Worm (Caenorhabditis elegans) whole organism, early embryonic: ENCODE measurements around the gene R07E5.11.

ENCODE experiments used
- ama-1 ChIP-seq: fragments of 150-350 bp; optimal IDR thresholded peaks from 2 replicates; lab custom pipeline; 2014
- ets-7 ChIP-seq: sonication (generic microtip); optimal IDR thresholded peaks from 2 replicates; lab custom pipeline; 2016; ENCODE audit warnings: missing genotype, missing genetic modification characterization, missing compliant biosample characterization
- hmbx-1 ChIP-seq: sonication (generic microtip); optimal IDR thresholded peaks from 2 replicates; lab custom pipeline; 2016; ENCODE audit warnings: mild to moderate bottlenecking, missing genetic modification characterization, missing compliant biosample characterization
- hnd-1 ChIP-seq: sonication (generic microtip); optimal IDR thresholded peaks from 2 replicates; lab custom pipeline; 2016; ENCODE audit warnings: missing genetic modification characterization, missing compliant biosample characterization
- scrt-1 ChIP-seq: fragments of 200-800 bp; sonication (Bioruptor generic); IDR thresholded peaks from 2 replicates; pipeline ENCODE4 v1.3.6; 2022; ENCODE audit warnings: missing genetic modification characterization, missing compliant biosample characterization
- sea-1 ChIP-seq: fragments of 200-800 bp; sonication (Bioruptor generic); conservative IDR thresholded peaks from 2 replicates; pipeline ENCODE4 v1.3.6; 2022; ENCODE audit warnings: missing genetic modification characterization, missing compliant biosample characterization
- tbx-11 ChIP-seq: fragments of 200-800 bp; sonication (Bioruptor generic); IDR thresholded peaks from 2 replicates; pipeline ENCODE4 v1.3.6; 2022; ENCODE audit warnings: missing genetic modification characterization, missing compliant biosample characterization
- tbx-37 ChIP-seq: fragments of 200-800 bp; sonication (Bioruptor generic); conservative IDR thresholded peaks from 2 replicates; pipeline ENCODE4 v1.3.6; 2022; ENCODE audit warnings: missing genetic modification reagents, missing genetic modification characterization, missing compliant biosample characterization

DNA sequence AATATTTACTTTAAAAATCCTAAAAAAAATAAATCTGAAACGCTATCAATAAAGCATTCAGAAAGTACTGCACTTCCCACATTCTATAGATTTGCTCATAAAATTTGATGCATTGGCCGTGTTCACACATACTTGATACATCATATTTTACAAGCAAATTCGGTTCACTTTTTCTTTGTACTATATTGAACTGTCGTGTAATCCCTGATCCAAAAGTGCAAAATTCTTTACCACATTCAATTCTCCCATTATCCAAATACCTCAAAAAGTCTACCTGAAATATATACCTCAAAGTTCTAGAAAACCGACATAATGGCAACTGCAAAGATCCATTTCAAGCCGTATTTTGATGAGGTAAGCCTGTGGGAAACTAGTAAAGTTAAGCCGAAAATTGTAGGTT, 26.7 kb upstream of the R07E5.11 start, which contains the start of gene nex-3:
- TF ChIP-seq tbx-11 (GFP tag; lab: Robert Waterston, UW) (no peak), tbx-37 (GFP tag; lab: Robert Waterston, UW) (no peak), sea-1 (GFP tag; lab: Robert Waterston, UW) (no peak), hnd-1 (tag; lab: Kevin White, UChicago) (no peak), scrt-1 (no peak), ets-7 (tag; lab: Kevin White, UChicago) (no peak), ama-1 (lab: Kevin White, UChicago) (no peak), hmbx-1 (tag; lab: Kevin White, UChicago) (no peak)
